Fruit fly (Drosophila melanogaster) whole organism, embryonic: ENCODE measurements around the gene ATP7.

Source experiments
- Ada2b ChIP-seq: fragments of 200-800 bp; sonication (Bioruptor generic); IDR thresholded peaks from 2 replicates; pipeline ENCODE4 v1.3.6; 2022; ENCODE audit warnings: missing biosample characterization, missing genetic modification characterization
- CG10543 ChIP-seq: fragments of 200-800 bp; sonication (Bioruptor generic); optimal IDR thresholded peaks from 3 replicates; lab custom pipeline; 2017; ENCODE audit warnings: missing biosample characterization, mild to moderate bottlenecking, missing genetic modification characterization, moderate library complexity
- CG10654 ChIP-seq: fragments of 200-800 bp; sonication (Bioruptor generic); optimal IDR thresholded peaks from 2 replicates; lab custom pipeline; 2016; ENCODE audit warnings: missing biosample characterization, missing genetic modification characterization
- CG11093 ChIP-seq: fragments of 200-800 bp; sonication (Bioruptor generic); IDR thresholded peaks from 3 replicates; pipeline ENCODE4 v1.3.6; 2022; ENCODE audit warnings: missing biosample characterization, missing genetic modification characterization
- CG11723 ChIP-seq: fragments of 200-800 bp; sonication (Bioruptor generic); optimal IDR thresholded peaks from 2 replicates; lab custom pipeline; 2017; ENCODE audit warnings: missing biosample characterization, mild to moderate bottlenecking, missing genetic modification characterization
- CG13894 ChIP-seq: fragments of 200-800 bp; sonication (Bioruptor generic); optimal IDR thresholded peaks from 3 replicates; lab custom pipeline; 2018; ENCODE audit warnings: missing biosample characterization, mild to moderate bottlenecking, missing genetic modification characterization, moderate library complexity
- CG14965 ChIP-seq: fragments of 200-800 bp; sonication (Bioruptor generic); optimal IDR thresholded peaks from 2 replicates; lab custom pipeline; 2016; ENCODE audit warnings: missing biosample characterization, missing genetic modification characterization, borderline replicate concordance
- CG1603 ChIP-seq: fragments of 200-800 bp; sonication (Bioruptor generic); optimal IDR thresholded peaks from 2 replicates; lab custom pipeline; 2019; ENCODE audit warnings: missing biosample characterization, mild to moderate bottlenecking, missing genetic modification characterization, moderate library complexity
- CG43689 ChIP-seq: fragments of 200-800 bp; sonication (Bioruptor generic); IDR thresholded peaks from 2 replicates; pipeline ENCODE4 v1.3.6; 2022; ENCODE audit warnings: missing biosample characterization, missing genetic modification characterization
- CG4617 ChIP-seq: fragments of 200-800 bp; sonication (Bioruptor generic); optimal IDR thresholded peaks from 3 replicates; lab custom pipeline; 2016; ENCODE audit warnings: missing biosample characterization, missing genetic modification characterization, borderline replicate concordance
- CG5245 ChIP-seq: fragments of 200-800 bp; sonication (Bioruptor generic); optimal IDR thresholded peaks from 3 replicates; lab custom pipeline; 2016; ENCODE audit warnings: missing biosample characterization, missing genetic modification characterization
- CG6254 ChIP-seq: fragments of 200-800 bp; sonication (Bioruptor generic); optimal IDR thresholded peaks from 3 replicates; lab custom pipeline; 2017; ENCODE audit warnings: mild to moderate bottlenecking, missing biosample characterization, missing genetic modification reagents, missing genetic modification characterization
- CG6689 ChIP-seq: fragments of 200-800 bp; sonication (Bioruptor generic); IDR thresholded peaks from 2 replicates; pipeline ENCODE4 v1.3.6; 2022; ENCODE audit warnings: missing biosample characterization, missing genetic modification characterization
- CG6765 ChIP-seq: fragments of 200-800 bp; sonication (Bioruptor generic); optimal IDR thresholded peaks from 3 replicates; lab custom pipeline; 2017; ENCODE audit warnings: missing biosample characterization, mild to moderate bottlenecking, missing genetic modification characterization
- CG7786 ChIP-seq: fragments of 200-800 bp; sonication (Bioruptor generic); optimal IDR thresholded peaks from 2 replicates; lab custom pipeline; 2016; ENCODE audit warnings: missing biosample characterization, missing genetic modification characterization
- CG8290 ChIP-seq, 3 experiments: fragments of 200-800 bp; sonication (Bioruptor generic); optimal IDR thresholded peaks; 2 replicates each; lab custom pipeline; 2016 to 2019; ENCODE audit warnings: missing biosample characterization in 3 of 3, missing genetic modification characterization in 3 of 3, mild to moderate bottlenecking in 2 of 3, moderate library complexity in 1 of 3
- CG8944 ChIP-seq: fragments of 200-800 bp; sonication (Bioruptor generic); optimal IDR thresholded peaks from 3 replicates; lab custom pipeline; 2016; ENCODE audit warnings: missing biosample characterization, missing genetic modification characterization
- CG9437 ChIP-seq: fragments of 200-800 bp; sonication (Bioruptor generic); optimal IDR thresholded peaks from 2 replicates; lab custom pipeline; 2018; ENCODE audit warnings: missing biosample characterization, mild to moderate bottlenecking, missing genetic modification characterization
- CG9727 ChIP-seq: fragments of 200-800 bp; sonication (Bioruptor generic); optimal IDR thresholded peaks from 3 replicates; lab custom pipeline; 2017; ENCODE audit warnings: missing biosample characterization, mild to moderate bottlenecking, missing genetic modification characterization
- CTCF ChIP-seq: fragments of 200-800 bp; sonication (Bioruptor generic); optimal IDR thresholded peaks from 2 replicates; lab custom pipeline; 2017; ENCODE audit warnings: missing biosample characterization, mild to moderate bottlenecking, missing genetic modification characterization, moderate library complexity
- D19A ChIP-seq: fragments of 200-800 bp; optimal IDR thresholded peaks from 3 replicates; lab custom pipeline; 2019; ENCODE audit warnings: missing biosample characterization, mild to moderate bottlenecking, missing genetic modification characterization, moderate library complexity
- Elba2 ChIP-seq: fragments of 200-800 bp; sonication (Bioruptor generic); optimal IDR thresholded peaks from 3 replicates; lab custom pipeline; 2016; ENCODE audit warnings: missing biosample characterization, missing genetic modification characterization
- H2.0 ChIP-seq: fragments of 200-800 bp; sonication (Bioruptor generic); IDR thresholded peaks from 2 replicates; pipeline ENCODE4 v1.3.6; 2022; ENCODE audit warnings: missing biosample characterization, missing genetic modification characterization
- HLH3B ChIP-seq: fragments of 200-800 bp; sonication (Bioruptor generic); IDR thresholded peaks from 2 replicates; pipeline ENCODE4 v1.3.6; 2022; ENCODE audit warnings: missing biosample characterization, missing genetic modification characterization
- Hey ChIP-seq: fragments of 200-800 bp; sonication (Bioruptor generic); optimal IDR thresholded peaks from 3 replicates; lab custom pipeline; 2018; ENCODE audit warnings: missing biosample characterization, mild to moderate bottlenecking, missing genetic modification characterization
- HmgZ ChIP-seq: fragments of 200-800 bp; sonication (Bioruptor generic); optimal IDR thresholded peaks from 2 replicates; lab custom pipeline; 2018; ENCODE audit warnings: missing biosample characterization, mild to moderate bottlenecking, missing genetic modification characterization
- NfI ChIP-seq: fragments of 200-800 bp; sonication (Bioruptor generic); optimal IDR thresholded peaks from 3 replicates; lab custom pipeline; 2018; ENCODE audit warnings: missing biosample characterization, mild to moderate bottlenecking, missing genetic modification characterization, moderate library complexity
- PHDP ChIP-seq: fragments of 200-800 bp; sonication (Bioruptor generic); optimal IDR thresholded peaks from 3 replicates; lab custom pipeline; 2018; ENCODE audit warnings: missing biosample characterization, mild to moderate bottlenecking, missing genetic modification characterization, moderate library complexity
- Pdp1 ChIP-seq, 2 experiments: fragments of 200-800 bp; sonication (Bioruptor generic); optimal IDR thresholded peaks; 3 replicates each; lab custom pipeline; 2016; ENCODE audit warnings: missing biosample characterization in 2 of 2, missing genetic modification characterization in 2 of 2, mild to moderate bottlenecking in 1 of 2, moderate library complexity in 1 of 2
- Ptx1 ChIP-seq: fragments of 200-800 bp; sonication (Bioruptor generic); IDR thresholded peaks from 2 replicates; pipeline ENCODE4 v1.3.6; 2022; ENCODE audit warnings: missing biosample characterization, missing genetic modification characterization
- Rx ChIP-seq: fragments of 200-800 bp; sonication (Bioruptor generic); IDR thresholded peaks from 2 replicates; pipeline ENCODE4 v1.3.6; 2022; ENCODE audit warnings: missing biosample characterization, missing genetic modification characterization
- Vsx1 ChIP-seq: fragments of 200-800 bp; sonication (Bioruptor generic); optimal IDR thresholded peaks from 2 replicates; lab custom pipeline; 2017; ENCODE audit warnings: missing biosample characterization, mild to moderate bottlenecking, missing genetic modification characterization, missing genetic modification reagents
- abd-A ChIP-seq: fragments of 200-800 bp; sonication (Bioruptor generic); optimal IDR thresholded peaks from 3 replicates; lab custom pipeline; 2019; ENCODE audit warnings: missing biosample characterization, mild to moderate bottlenecking, missing genetic modification characterization, moderate library complexity
- chif ChIP-seq, 2 experiments: fragments of 200-800 bp; sonication (Bioruptor generic); optimal IDR thresholded peaks; 3 replicates each; lab custom pipeline; 2016; ENCODE audit warnings: missing biosample characterization in 2 of 2, missing genetic modification characterization in 2 of 2
- chinmo ChIP-seq: fragments of 200-800 bp; sonication (Bioruptor generic); IDR thresholded peaks from 4 replicates; pipeline ENCODE4 v1.3.6; 2022; ENCODE audit warnings: missing biosample characterization, missing genetic modification characterization; ENCODE audit not compliant: partially characterized antibody
- chm ChIP-seq: fragments of 200-800 bp; sonication (Bioruptor generic); IDR thresholded peaks from 2 replicates; pipeline ENCODE4 v1.3.6; 2022; ENCODE audit warnings: missing biosample characterization, missing genetic modification characterization
- en ChIP-seq: fragments of 200-800 bp; sonication (Bioruptor generic); optimal IDR thresholded peaks from 2 replicates; lab custom pipeline; 2016; ENCODE audit warnings: missing biosample characterization, missing genetic modification characterization
- exex ChIP-seq: fragments of 200-800 bp; sonication (Bioruptor generic); optimal IDR thresholded peaks from 4 replicates; lab custom pipeline; 2018; ENCODE audit warnings: missing biosample characterization, mild to moderate bottlenecking, missing genetic modification characterization, moderate library complexity
- fru ChIP-seq: fragments of >200 bp; optimal IDR thresholded peaks from 2 replicates; lab custom pipeline; 2017
- ftz-f1 ChIP-seq: fragments of 200-800 bp; sonication (Bioruptor generic); optimal IDR thresholded peaks from 2 replicates; lab custom pipeline; 2016; ENCODE audit warnings: missing biosample characterization, missing genetic modification characterization
- fu2 ChIP-seq: fragments of 200-800 bp; sonication (Bioruptor generic); optimal IDR thresholded peaks from 2 replicates; lab custom pipeline; 2016; ENCODE audit warnings: missing biosample characterization, missing genetic modification characterization
- gfzf ChIP-seq: fragments of 200-800 bp; sonication (Bioruptor generic); optimal IDR thresholded peaks from 2 replicates; lab custom pipeline; 2016; ENCODE audit warnings: missing biosample characterization, mild to moderate bottlenecking, missing genetic modification characterization, moderate library complexity
- insv ChIP-seq, 2 experiments: fragments of 200-800 bp; sonication (Bioruptor generic); optimal IDR thresholded peaks; 3 replicates each; lab custom pipeline; 2016 to 2018; ENCODE audit warnings: missing biosample characterization in 2 of 2, missing genetic modification characterization in 2 of 2
- mld ChIP-seq: fragments of 200-800 bp; sonication (Bioruptor generic); IDR thresholded peaks from 3 replicates; pipeline ENCODE4 v1.3.6; 2022; ENCODE audit warnings: missing biosample characterization, missing genetic modification characterization; ENCODE audit not compliant: partially characterized antibody
- pb ChIP-seq: fragments of 200-800 bp; sonication (Bioruptor generic); optimal IDR thresholded peaks from 3 replicates; lab custom pipeline; 2016; ENCODE audit warnings: missing biosample characterization, missing genetic modification characterization
- sob ChIP-seq: fragments of 200-800 bp; sonication (Bioruptor generic); IDR thresholded peaks from 2 replicates; pipeline ENCODE4 v1.3.6; 2022; ENCODE audit warnings: missing biosample characterization, missing genetic modification characterization
- ssp ChIP-seq: fragments of 200-800 bp; sonication (Bioruptor generic); IDR thresholded peaks from 2 replicates; pipeline ENCODE4 v1.3.6; 2022; ENCODE audit warnings: missing biosample characterization, missing genetic modification characterization
- tgo ChIP-seq: fragments of 200-800 bp; sonication (Bioruptor generic); IDR thresholded peaks from 3 replicates; pipeline ENCODE4 v1.3.6; 2022; ENCODE audit warnings: missing biosample characterization, missing genetic modification characterization
- trh ChIP-seq: fragments of 200-800 bp; sonication (Bioruptor generic); optimal IDR thresholded peaks from 2 replicates; lab custom pipeline; 2016; ENCODE audit warnings: missing biosample characterization, missing genetic modification characterization
- wek ChIP-seq: fragments of 200-800 bp; sonication (Bioruptor generic); optimal IDR thresholded peaks from 3 replicates; lab custom pipeline; 2018; ENCODE audit warnings: missing biosample characterization, mild to moderate bottlenecking, missing genetic modification characterization, moderate library complexity
- zfh1 ChIP-seq: fragments of 200-800 bp; sonication (Bioruptor generic); IDR thresholded peaks from 3 replicates; pipeline ENCODE4 v1.3.6; 2022; ENCODE audit warnings: missing biosample characterization, missing genetic modification characterization

The ATP7 gene

DNA sequence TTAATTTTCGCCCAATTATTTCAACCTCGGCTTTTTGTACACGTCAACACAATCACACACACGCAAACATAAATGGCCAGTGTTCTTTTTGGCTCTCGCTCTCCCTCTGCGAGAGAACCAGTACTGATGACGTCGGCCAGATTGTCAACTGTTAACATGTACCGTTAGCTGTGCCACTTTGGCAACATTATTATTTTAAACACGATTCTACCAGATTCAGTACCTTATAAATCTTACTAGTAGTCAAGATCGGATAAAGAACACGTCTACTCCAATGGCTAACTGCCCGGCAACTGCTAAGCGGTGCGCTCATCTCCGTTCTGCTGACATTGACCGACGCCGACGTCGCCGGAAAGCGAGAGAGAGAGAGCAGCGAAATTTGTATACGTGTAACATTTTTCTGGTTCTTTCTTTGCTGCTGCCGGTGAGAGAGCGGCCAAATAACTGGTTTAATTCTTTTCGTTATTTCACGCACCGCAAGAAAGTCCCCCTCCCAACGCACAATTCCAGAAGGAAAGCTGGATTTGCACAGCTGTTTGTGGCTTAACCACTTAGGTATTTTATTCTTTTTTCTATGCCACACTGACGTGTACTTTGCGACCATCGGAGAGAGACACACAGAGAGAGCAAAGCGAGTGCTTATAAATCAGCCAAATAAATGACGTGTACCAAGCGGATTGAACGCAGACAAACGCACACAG lies 49.6 kb upstream of the ATP7 start (continued):
- no peak for TF ChIP-seq insv (GFP tag; optimal IDR thresholded peaks at IDR 0.05; lab: Kevin White, UChicago)
- peak; percentile 17 for TF ChIP-seq gfzf (GFP tag; lab: Kevin White, UChicago)
- TF ChIP-seq chif (GFP tag; optimal IDR thresholded peaks at IDR 0.05; lab: Kevin White, UChicago), result no peak
- no peak for TF ChIP-seq Ptx1
- no peak for TF ChIP-seq exex (tag; lab: Kevin White, UChicago)
- no peak for TF ChIP-seq CG14965
- TF ChIP-seq Elba2 (GFP tag; lab: Kevin White, UChicago), result no peak
- TF ChIP-seq CG11093 (GFP tag; lab: Robert Waterston, UW), result no peak
- no peak for TF ChIP-seq CG8944 (GFP tag; lab: Kevin White, UChicago)
- no peak for TF ChIP-seq ssp (GFP tag; lab: Robert Waterston, UW)
- TF ChIP-seq Hey (tag; lab: Kevin White, UChicago), result no peak
- TF ChIP-seq CG9727, result no peak
- TF ChIP-seq CG43689 (GFP tag; lab: Robert Waterston, UW), result no peak
- no peak for TF ChIP-seq trh (GFP tag; lab: Kevin White, UChicago)
- no peak for TF ChIP-seq NfI (GFP tag; lab: Kevin White, UChicago)
- TF ChIP-seq CG6254 (GFP tag; lab: Kevin White, UChicago), result no peak
- no peak for TF ChIP-seq ftz-f1 (GFP tag; lab: Kevin White, UChicago)
- no peak for TF ChIP-seq CG8290 (GFP tag; optimal IDR thresholded peaks at IDR 0.05; lab: Kevin White, UChicago)
- no peak for TF ChIP-seq CG8290 (tag; optimal IDR thresholded peaks at IDR 0.05; lab: Kevin White, UChicago)
- TF ChIP-seq mld (GFP tag; lab: Robert Waterston, UW), result no peak
- no peak for TF ChIP-seq D19A (tag; lab: Kevin White, UChicago)
- no peak for TF ChIP-seq CG5245 (GFP tag; lab: Kevin White, UChicago)
- TF ChIP-seq Ada2b (GFP tag; lab: Robert Waterston, UW), result no peak
- TF ChIP-seq CG11723, result no peak
- no peak for TF ChIP-seq CG1603 (tag; lab: Kevin White, UChicago)
- no peak for TF ChIP-seq CTCF (GFP tag; lab: Kevin White, UChicago)
- no peak for TF ChIP-seq zfh1 (GFP tag; lab: Robert Waterston, UW)
- TF ChIP-seq CG7786 (GFP tag; lab: Kevin White, UChicago), result no peak
- no peak for TF ChIP-seq CG6765 (GFP tag; lab: Kevin White, UChicago)
- 0 out of 4 replicates have a peak, but pooled peaks have one; percentile 53 for TF ChIP-seq chinmo (GFP tag; lab: Robert Waterston, UW)
- TF ChIP-seq Vsx1, result no peak
- no peak for TF ChIP-seq chm
- TF ChIP-seq en (GFP tag; lab: Kevin White, UChicago), result no peak
- TF ChIP-seq fru (lab: Kevin White, UChicago), result no peak
- TF ChIP-seq wek (GFP tag; lab: Kevin White, UChicago), result no peak
- no peak for TF ChIP-seq HmgZ (tag; lab: Kevin White, UChicago)
- no peak for TF ChIP-seq CG4617 (GFP tag; lab: Kevin White, UChicago)
- no peak for TF ChIP-seq H2.0 (GFP tag; lab: Robert Waterston, UW)
- peak; percentile 75 for TF ChIP-seq abd-A (tag; lab: Kevin White, UChicago)
- TF ChIP-seq pb (GFP tag; lab: Kevin White, UChicago), result no peak
- TF ChIP-seq PHDP, result no peak
- TF ChIP-seq tgo, result no peak
- TF ChIP-seq sob (GFP tag; lab: Robert Waterston, UW), result no peak
- TF ChIP-seq HLH3B, result no peak
- no peak for TF ChIP-seq CG6689 (GFP tag; lab: Robert Waterston, UW)
- peak in 1 of 2 experiments; percentile 4 for TF ChIP-seq Pdp1 (GFP tag; optimal IDR thresholded peaks at IDR 0.05; lab: Kevin White, UChicago)
- TF ChIP-seq CG9437 (GFP tag; lab: Kevin White, UChicago), result no peak
- TF ChIP-seq Rx (GFP tag; lab: Robert Waterston, UW), result no peak
- TF ChIP-seq CG10543, result no peak
- TF ChIP-seq CG13894, result no peak
- no peak for TF ChIP-seq fu2 (GFP tag; lab: Kevin White, UChicago)
- no peak for TF ChIP-seq CG10654
